Worm (Caenorhabditis elegans) whole organism, young adult: Measurements from ENCODE around the gene srab-20.

Source experiments
- F23B12.7 ChIP-seq: sonication (generic microtip); optimal IDR thresholded peaks from 2 replicates; lab custom pipeline; 2017; ENCODE audit warnings: missing genetic modification characterization, mild to moderate bottlenecking, missing compliant biosample characterization, antibody characterized with exemption, moderate library complexity; ENCODE audit not compliant: insufficient read depth
- F52B5.7 ChIP-seq: sonication (generic microtip); optimal IDR thresholded peaks from 2 replicates; lab custom pipeline; 2016; ENCODE audit warnings: mild to moderate bottlenecking, missing genetic modification characterization, missing compliant biosample characterization
- Y95B8A.8 ChIP-seq: fragments of 200-800 bp; sonication (Bioruptor generic); IDR thresholded peaks from 2 replicates; pipeline ENCODE4 v1.3.6; 2022; ENCODE audit warnings: missing genetic modification reagents, missing genetic modification characterization, missing compliant biosample characterization
- ama-1 ChIP-seq, 3 experiments: fragments of 150-350 bp in 1 of 3; sonication (generic microtip) in 2 of 3; optimal IDR thresholded peaks; 2 replicates each; lab custom pipeline; 2014 to 2018; ENCODE audit warnings: missing biosample characterization in 2 of 3, missing genetic modification characterization in 2 of 3, missing genetic modification reagents in 2 of 3
- madf-8 ChIP-seq: fragments of 200-800 bp; sonication (Bioruptor generic); conservative IDR thresholded peaks from 2 replicates; pipeline ENCODE4 v1.3.6; 2022; ENCODE audit warnings: missing genetic modification reagents, missing genetic modification characterization, missing compliant biosample characterization
- pha-4 ChIP-seq: fragments of 150-350 bp; sonication (generic microtip); optimal IDR thresholded peaks from 2 replicates; lab custom pipeline; 2014; ENCODE audit warnings: missing biosample characterization, missing genetic modification reagents, missing genetic modification characterization
- snpc-4 ChIP-seq, 5 experiments: fragments of 150-350 bp in 1 of 5; sonication (generic microtip) in 4 of 5; optimal IDR thresholded peaks; 2 replicates each; lab custom pipeline; 2014 to 2018; ENCODE audit warnings: missing genetic modification characterization in 5 of 5, missing biosample characterization in 3 of 5, antibody characterized with exemption in 2 of 5, mild to moderate bottlenecking in 2 of 5, missing compliant biosample characterization in 2 of 5, missing genotype in 2 of 5, moderate library complexity in 2 of 5, missing genetic modification reagents in 1 of 5
- somi-1 ChIP-seq: fragments of 200-800 bp; sonication (Bioruptor generic); optimal IDR thresholded peaks from 2 replicates; lab custom pipeline; 2018; ENCODE audit warnings: mild to moderate bottlenecking, missing genetic modification characterization, missing compliant biosample characterization
- unc-62 ChIP-seq: fragments of 150-350 bp; optimal IDR thresholded peaks from 2 replicates; lab custom pipeline; 2014; ENCODE audit warnings: missing biosample characterization, missing genetic modification reagents, missing genetic modification characterization

DNA sequence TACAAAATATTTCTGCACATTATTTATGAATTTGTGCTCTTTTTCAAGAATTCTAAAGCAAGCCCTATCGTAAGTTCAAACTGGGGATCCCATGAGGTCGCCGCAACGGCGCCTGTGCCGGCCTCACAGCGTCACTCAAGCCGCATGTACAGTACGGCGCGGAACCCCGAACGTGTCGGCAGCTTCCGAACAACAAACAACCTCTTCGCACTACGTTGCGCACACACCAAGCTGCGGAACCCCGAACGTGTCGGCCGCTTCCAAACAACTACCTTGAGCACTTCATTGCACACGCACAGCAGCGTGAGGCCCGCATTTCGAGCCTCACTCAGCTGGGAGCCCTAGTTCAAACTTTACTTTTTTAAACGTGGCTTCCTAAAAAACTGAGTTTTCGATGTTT is 34.7 kb upstream of the srab-20 start:
- TF ChIP-seq ama-1 (optimal IDR thresholded peaks at IDR 0.05; lab: Kevin White, UChicago) = no peak
- TF ChIP-seq ama-1 (GFP tag; optimal IDR thresholded peaks at IDR 0.05; lab: Kevin White, UChicago) = no peak
- TF ChIP-seq pha-4 = no peak
- no peak for TF ChIP-seq F52B5.7 (tag; lab: Kevin White, UChicago)
- TF ChIP-seq unc-62 (GFP tag; lab: Kevin White, UChicago) = no peak
- no peak for TF ChIP-seq snpc-4 (GFP tag; optimal IDR thresholded peaks at IDR 0.05; lab: Kevin White, UChicago)
- TF ChIP-seq snpc-4 (tag; optimal IDR thresholded peaks at IDR 0.05; lab: Kevin White, UChicago) = peak in 1 of 4 experiments; percentile 75
- no peak for TF ChIP-seq F23B12.7 (tag; lab: Kevin White, UChicago)
- no peak for TF ChIP-seq Y95B8A.8 (GFP tag; lab: Robert Waterston, UW)
- TF ChIP-seq somi-1 (GFP tag; lab: Kevin White, UChicago) = no peak
- TF ChIP-seq madf-8 (GFP tag; lab: Robert Waterston, UW) = no peak
